Worm (Caenorhabditis elegans) whole organism, young adult: Measurements from ENCODE around the gene sri-31.

ENCODE experiments used
- B0035.1 ChIP-seq: sonication (generic microtip); optimal IDR thresholded peaks from 2 replicates; lab custom pipeline; 2016; ENCODE audit warnings: missing genetic modification characterization, mild to moderate bottlenecking, missing compliant biosample characterization, missing genotype, missing genetic modification reagents
- B0336.3 ChIP-seq: fragments of 200-800 bp; sonication (Bioruptor generic); IDR thresholded peaks from 2 replicates; pipeline ENCODE4 v1.3.6; 2022; ENCODE audit warnings: missing genetic modification characterization, missing compliant biosample characterization
- C06A6.2 ChIP-seq: fragments of 200-800 bp; sonication (Bioruptor generic); conservative IDR thresholded peaks from 2 replicates; pipeline ENCODE4 v1.3.6; 2022; ENCODE audit warnings: missing genetic modification characterization, missing compliant biosample characterization
- D2030.7 ChIP-seq: fragments of 200-800 bp; sonication (Bioruptor generic); IDR thresholded peaks from 2 replicates; pipeline ENCODE4 v1.3.6; 2022; ENCODE audit warnings: missing genetic modification reagents, missing genetic modification characterization, missing compliant biosample characterization
- F23B12.7 ChIP-seq: sonication (generic microtip); optimal IDR thresholded peaks from 2 replicates; lab custom pipeline; 2017; ENCODE audit warnings: missing genetic modification characterization, mild to moderate bottlenecking, missing compliant biosample characterization, antibody characterized with exemption, moderate library complexity; ENCODE audit not compliant: insufficient read depth
- F39B2.1 ChIP-seq: fragments of 200-800 bp; sonication (Bioruptor generic); IDR thresholded peaks from 2 replicates; pipeline ENCODE4 v1.3.6; 2022; ENCODE audit warnings: missing genetic modification reagents, missing genetic modification characterization, missing compliant biosample characterization
- F49E8.2 ChIP-seq: sonication (generic microtip); optimal IDR thresholded peaks from 3 replicates; lab custom pipeline; 2017; ENCODE audit warnings: missing genetic modification characterization, mild to moderate bottlenecking, missing compliant biosample characterization, antibody characterized with exemption, moderate library complexity; ENCODE audit not compliant: insufficient read depth
- F52B5.7 ChIP-seq: sonication (generic microtip); optimal IDR thresholded peaks from 2 replicates; lab custom pipeline; 2016; ENCODE audit warnings: mild to moderate bottlenecking, missing genetic modification characterization, missing compliant biosample characterization
- F57A8.1 ChIP-seq: fragments of 200-800 bp; sonication (Bioruptor generic); optimal IDR thresholded peaks from 2 replicates; lab custom pipeline; 2018; ENCODE audit warnings: mild to moderate bottlenecking, missing genetic modification characterization, moderate library complexity, missing compliant biosample characterization
- Y95B8A.8 ChIP-seq: fragments of 200-800 bp; sonication (Bioruptor generic); IDR thresholded peaks from 2 replicates; pipeline ENCODE4 v1.3.6; 2022; ENCODE audit warnings: missing genetic modification reagents, missing genetic modification characterization, missing compliant biosample characterization
- ZK185.1 ChIP-seq: sonication (generic microtip); optimal IDR thresholded peaks from 2 replicates; lab custom pipeline; 2016; ENCODE audit warnings: mild to moderate bottlenecking, missing genetic modification characterization, missing compliant biosample characterization; ENCODE audit not compliant: poor library complexity, severe bottlenecking
- akir-1 ChIP-seq: fragments of 200-800 bp; sonication (Bioruptor generic); optimal IDR thresholded peaks from 2 replicates; lab custom pipeline; 2018; ENCODE audit warnings: mild to moderate bottlenecking, missing genetic modification characterization, moderate library complexity, missing compliant biosample characterization
- aptf-2 ChIP-seq: fragments of 200-800 bp; sonication (Bioruptor generic); conservative IDR thresholded peaks from 2 replicates; pipeline ENCODE4 v1.3.6; 2022; ENCODE audit warnings: missing genetic modification reagents, missing genetic modification characterization, missing compliant biosample characterization
- attf-6 ChIP-seq: fragments of 200-800 bp; sonication (Bioruptor generic); IDR thresholded peaks from 2 replicates; pipeline ENCODE4 v1.3.6; 2022; ENCODE audit warnings: missing genetic modification reagents, missing genetic modification characterization, missing compliant biosample characterization
- bed-1 ChIP-seq: fragments of 200-800 bp; sonication (Bioruptor generic); IDR thresholded peaks from 2 replicates; pipeline ENCODE4 v1.3.6; 2022; ENCODE audit warnings: missing genetic modification reagents, missing genetic modification characterization, missing compliant biosample characterization
- bed-2 ChIP-seq: fragments of 200-800 bp; sonication (Bioruptor generic); IDR thresholded peaks from 2 replicates; pipeline ENCODE4 v1.3.6; 2022; ENCODE audit warnings: missing genetic modification reagents, missing genetic modification characterization, missing compliant biosample characterization
- ccch-3 ChIP-seq: fragments of 200-800 bp; sonication (Bioruptor generic); optimal IDR thresholded peaks from 2 replicates; lab custom pipeline; 2018; ENCODE audit warnings: mild to moderate bottlenecking, missing genetic modification characterization, missing compliant biosample characterization
- ceh-100 ChIP-seq: fragments of 200-800 bp; sonication (Bioruptor generic); IDR thresholded peaks from 2 replicates; pipeline ENCODE4 v1.3.6; 2022; ENCODE audit warnings: missing genetic modification reagents, missing genetic modification characterization, missing compliant biosample characterization
- ceh-27 ChIP-seq: fragments of 200-800 bp; sonication (Bioruptor generic); optimal IDR thresholded peaks from 2 replicates; lab custom pipeline; 2018; ENCODE audit warnings: mild to moderate bottlenecking, missing genetic modification characterization, moderate library complexity, missing compliant biosample characterization
- ceh-58 ChIP-seq: fragments of 200-800 bp; sonication (Bioruptor generic); IDR thresholded peaks from 2 replicates; pipeline ENCODE4 v1.3.6; 2022; ENCODE audit warnings: missing genetic modification characterization, missing compliant biosample characterization
- chd-7 ChIP-seq: sonication (generic microtip); optimal IDR thresholded peaks from 2 replicates; lab custom pipeline; 2016; ENCODE audit warnings: mild to moderate bottlenecking, missing genetic modification characterization, moderate library complexity, missing compliant biosample characterization
- die-1 ChIP-seq: sonication (generic microtip); optimal IDR thresholded peaks from 2 replicates; lab custom pipeline; 2016; ENCODE audit warnings: missing genotype, mild to moderate bottlenecking, missing genetic modification characterization, missing compliant biosample characterization
- egl-44 ChIP-seq: fragments of 200-800 bp; sonication (Bioruptor generic); IDR thresholded peaks from 2 replicates; pipeline ENCODE4 v1.3.6; 2022; ENCODE audit warnings: missing genetic modification reagents, missing genetic modification characterization, missing compliant biosample characterization
- egrh-3 ChIP-seq: fragments of 200-800 bp; sonication (Bioruptor generic); IDR thresholded peaks from 2 replicates; pipeline ENCODE4 v1.3.6; 2022; ENCODE audit warnings: missing genetic modification reagents, missing genetic modification characterization, missing compliant biosample characterization
- ekl-4 ChIP-seq: fragments of 200-800 bp; sonication (Bioruptor generic); IDR thresholded peaks from 2 replicates; pipeline ENCODE4 v1.3.6; 2022; ENCODE audit warnings: missing genetic modification reagents, missing genetic modification characterization, missing compliant biosample characterization
- hrde-1 ChIP-seq: sonication (generic microtip); optimal IDR thresholded peaks from 2 replicates; lab custom pipeline; 2016; ENCODE audit warnings: missing genetic modification characterization, mild to moderate bottlenecking, missing compliant biosample characterization, moderate library complexity, missing genotype, missing genetic modification reagents, borderline replicate concordance
- lin-40 ChIP-seq: sonication (generic microtip); optimal IDR thresholded peaks from 2 replicates; lab custom pipeline; 2016; ENCODE audit warnings: missing genetic modification characterization, mild to moderate bottlenecking, missing compliant biosample characterization, missing genotype, missing genetic modification reagents
- mel-28 ChIP-seq: sonication (generic microtip); optimal IDR thresholded peaks from 2 replicates; lab custom pipeline; 2016; ENCODE audit warnings: borderline replicate concordance, mild to moderate bottlenecking, missing genetic modification characterization, missing compliant biosample characterization
- mxl-1 ChIP-seq: sonication (generic microtip); optimal IDR thresholded peaks from 2 replicates; lab custom pipeline; 2016; ENCODE audit warnings: missing genetic modification characterization, missing compliant biosample characterization
- nfya-1 ChIP-seq: sonication (generic microtip); optimal IDR thresholded peaks from 2 replicates; lab custom pipeline; 2017; ENCODE audit warnings: antibody characterized with exemption, missing compliant biosample characterization, missing genetic modification characterization, borderline replicate concordance; ENCODE audit not compliant: insufficient read depth
- nfya-2 ChIP-seq: fragments of 200-800 bp; sonication (Bioruptor generic); IDR thresholded peaks from 2 replicates; pipeline ENCODE4 v1.3.6; 2022; ENCODE audit warnings: missing genetic modification reagents, missing genetic modification characterization, missing compliant biosample characterization
- nfyb-1 ChIP-seq: fragments of 200-800 bp; sonication (Bioruptor generic); IDR thresholded peaks from 2 replicates; pipeline ENCODE4 v1.3.6; 2022; ENCODE audit warnings: missing genetic modification reagents, missing genetic modification characterization, missing compliant biosample characterization
- nhr-179 ChIP-seq: sonication (generic microtip); optimal IDR thresholded peaks from 2 replicates; lab custom pipeline; 2016; ENCODE audit warnings: mild to moderate bottlenecking, missing genetic modification characterization, missing compliant biosample characterization
- nhr-90 ChIP-seq: sonication (generic microtip); optimal IDR thresholded peaks from 2 replicates; lab custom pipeline; 2016; ENCODE audit warnings: missing genotype, mild to moderate bottlenecking, missing genetic modification characterization, missing compliant biosample characterization
- pbrm-1 ChIP-seq: fragments of 200-800 bp; sonication (Bioruptor generic); IDR thresholded peaks from 2 replicates; pipeline ENCODE4 v1.3.6; 2022; ENCODE audit warnings: missing genetic modification reagents, missing genetic modification characterization, missing compliant biosample characterization
- repo-1 ChIP-seq: sonication (generic microtip); optimal IDR thresholded peaks from 2 replicates; lab custom pipeline; 2017; ENCODE audit warnings: mild to moderate bottlenecking, missing genetic modification characterization, missing compliant biosample characterization
- rpc-1 ChIP-seq, 2 experiments: fragments of 150-350 bp in 1 of 2; sonication (generic microtip) in 1 of 2; optimal IDR thresholded peaks; 2 replicates each; lab custom pipeline; 2014 to 2018; ENCODE audit warnings: missing biosample characterization in 1 of 2, missing genetic modification characterization in 1 of 2, missing genetic modification reagents in 1 of 2, missing genotype in 1 of 2
- sdz-38 ChIP-seq: sonication (generic microtip); optimal IDR thresholded peaks from 2 replicates; lab custom pipeline; 2016; ENCODE audit warnings: missing genotype, missing genetic modification characterization, missing compliant biosample characterization
- snpc-1.1 ChIP-seq: sonication (generic microtip); optimal IDR thresholded peaks from 2 replicates; lab custom pipeline; 2017; ENCODE audit warnings: missing genetic modification characterization, mild to moderate bottlenecking, missing compliant biosample characterization, antibody characterized with exemption, moderate library complexity, missing genotype, missing genetic modification reagents; ENCODE audit not compliant: insufficient read depth
- snpc-3.4 ChIP-seq: sonication (generic microtip); optimal IDR thresholded peaks from 2 replicates; lab custom pipeline; 2017; ENCODE audit warnings: missing genetic modification characterization, mild to moderate bottlenecking, missing compliant biosample characterization, antibody characterized with exemption, moderate library complexity, missing genotype, missing genetic modification reagents
- somi-1 ChIP-seq: fragments of 200-800 bp; sonication (Bioruptor generic); optimal IDR thresholded peaks from 2 replicates; lab custom pipeline; 2018; ENCODE audit warnings: mild to moderate bottlenecking, missing genetic modification characterization, missing compliant biosample characterization
- sptf-2 ChIP-seq: fragments of 200-800 bp; sonication (Bioruptor generic); optimal IDR thresholded peaks from 2 replicates; lab custom pipeline; 2018; ENCODE audit warnings: mild to moderate bottlenecking, missing genetic modification characterization, missing compliant biosample characterization
- zfh-2 ChIP-seq: fragments of 200-800 bp; sonication (Bioruptor generic); conservative IDR thresholded peaks from 2 replicates; pipeline ENCODE4 v1.3.6; 2022; ENCODE audit warnings: missing genetic modification reagents, missing genetic modification characterization, missing compliant biosample characterization
- ztf-22 ChIP-seq: fragments of 200-800 bp; sonication (Bioruptor generic); optimal IDR thresholded peaks from 2 replicates; lab custom pipeline; 2018; ENCODE audit warnings: mild to moderate bottlenecking, missing genetic modification characterization, moderate library complexity, missing compliant biosample characterization
- ztf-25 ChIP-seq: fragments of 200-800 bp; sonication (Bioruptor generic); IDR thresholded peaks from 2 replicates; pipeline ENCODE4 v1.3.6; 2022; ENCODE audit warnings: missing genetic modification reagents, missing genetic modification characterization, missing compliant biosample characterization
- ztf-26 ChIP-seq: sonication (generic microtip); optimal IDR thresholded peaks from 2 replicates; lab custom pipeline; 2017; ENCODE audit warnings: missing genetic modification characterization, missing compliant biosample characterization
- ztf-28 ChIP-seq: fragments of 200-800 bp; sonication (Bioruptor generic); IDR thresholded peaks from 2 replicates; pipeline ENCODE4 v1.3.6; 2022; ENCODE audit warnings: missing genetic modification reagents, missing genetic modification characterization, missing compliant biosample characterization

Gene sri-31

DNA sequence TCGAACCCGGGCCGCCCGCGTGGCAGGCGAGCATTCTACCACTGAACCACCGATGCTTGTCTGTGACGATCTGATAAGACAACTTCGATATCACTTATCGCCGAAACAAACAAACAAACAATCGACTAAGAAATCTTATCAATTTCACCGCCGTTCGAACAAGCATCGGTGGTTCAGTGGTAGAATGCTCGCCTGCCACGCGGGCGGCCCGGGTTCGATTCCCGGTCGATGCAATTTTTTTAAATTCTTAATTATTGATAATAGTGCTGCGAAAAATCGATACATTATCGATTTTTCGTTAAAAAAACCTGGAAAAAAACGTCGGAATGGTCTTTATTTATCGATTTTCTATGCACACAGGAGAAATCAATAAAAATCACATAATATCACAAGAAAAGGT, 11.4 kb downstream of the sri-31 start (continued):
- TF ChIP-seq Y95B8A.8 (GFP tag; lab: Robert Waterston, UW) = peak; percentile 74; the same call in 1 of the 2 replicates
- peak; percentile 82 for TF ChIP-seq rpc-1 (optimal IDR thresholded peaks at IDR 0.05; lab: Kevin White, UChicago)
- peak; percentile 84 for TF ChIP-seq rpc-1 (tag; optimal IDR thresholded peaks at IDR 0.05; lab: Kevin White, UChicago)
- no peak for TF ChIP-seq somi-1 (GFP tag; lab: Kevin White, UChicago)
- no peak for TF ChIP-seq ceh-27 (GFP tag; lab: Kevin White, UChicago)
- TF ChIP-seq bed-1 (GFP tag; lab: Robert Waterston, UW) = no peak
- no peak for TF ChIP-seq mxl-1
- no peak for TF ChIP-seq B0035.1 (tag; lab: Kevin White, UChicago)
- peak; percentile 70 for TF ChIP-seq F23B12.7 (tag; lab: Kevin White, UChicago)
- TF ChIP-seq repo-1 = no peak
- TF ChIP-seq ccch-3 (GFP tag; lab: Kevin White, UChicago) = no peak
- no peak for TF ChIP-seq nhr-179 (tag; lab: Kevin White, UChicago)
- TF ChIP-seq F49E8.2 (tag; lab: Kevin White, UChicago) = peak; percentile 18
- TF ChIP-seq snpc-3.4 (tag; lab: Kevin White, UChicago) = peak; percentile 34
- no peak for TF ChIP-seq F52B5.7 (tag; lab: Kevin White, UChicago)
- peak; percentile 53; the same call in 1 of the 2 replicates for TF ChIP-seq ceh-100 (GFP tag; lab: Robert Waterston, UW)
- TF ChIP-seq ztf-25 = no peak
- no peak for TF ChIP-seq zfh-2 (GFP tag; lab: Robert Waterston, UW)
- no peak; the same call in none of the 2 replicates for TF ChIP-seq attf-6 (GFP tag; lab: Robert Waterston, UW)
- TF ChIP-seq ztf-26 (tag; lab: Kevin White, UChicago) = peak; percentile 47
- TF ChIP-seq B0336.3 = peak; percentile 45; the same call in 1 of the 2 replicates
- no peak for TF ChIP-seq mel-28 (tag; lab: Kevin White, UChicago)
- TF ChIP-seq egrh-3 (GFP tag; lab: Robert Waterston, UW) = 0 out of 2 replicates have a peak, but pooled peaks have one; percentile 5
- no peak for TF ChIP-seq sptf-2 (GFP tag; lab: Kevin White, UChicago)
- no peak for TF ChIP-seq sdz-38 (tag; lab: Kevin White, UChicago)
- no peak for TF ChIP-seq C06A6.2 (GFP tag; lab: Robert Waterston, UW)
- no peak for TF ChIP-seq ZK185.1 (tag; lab: Kevin White, UChicago)
- no peak for TF ChIP-seq egl-44 (GFP tag; lab: Robert Waterston, UW)
- TF ChIP-seq lin-40 (tag; lab: Kevin White, UChicago) = peak; percentile 48
- peak; percentile 69 for TF ChIP-seq nhr-90 (tag; lab: Kevin White, UChicago)
- TF ChIP-seq die-1 = peak; percentile 8
- peak; percentile 48 for TF ChIP-seq snpc-1.1 (tag; lab: Kevin White, UChicago)
- no peak for TF ChIP-seq chd-7
- no peak for TF ChIP-seq akir-1 (GFP tag; lab: Kevin White, UChicago)
- TF ChIP-seq F39B2.1 (GFP tag; lab: Robert Waterston, UW) = no peak
- no peak for TF ChIP-seq ztf-22
- peak; percentile 88 for TF ChIP-seq nfyb-1 (GFP tag; lab: Robert Waterston, UW)
- no peak; the same call in 1 of the 2 replicates for TF ChIP-seq pbrm-1 (GFP tag; lab: Robert Waterston, UW)
- no peak for TF ChIP-seq nfya-1 (tag; lab: Kevin White, UChicago)
- TF ChIP-seq nfya-2 = no peak
- no peak for TF ChIP-seq bed-2 (GFP tag; lab: Robert Waterston, UW)
- TF ChIP-seq F57A8.1 = no peak
- 0 out of 2 replicates have a peak, but pooled peaks have one; percentile 48 for TF ChIP-seq ztf-28 (GFP tag; lab: Robert Waterston, UW)
- peak; percentile 78 for TF ChIP-seq D2030.7
- no peak for TF ChIP-seq aptf-2 (GFP tag; lab: Robert Waterston, UW)
- peak; percentile 66 for TF ChIP-seq hrde-1
- TF ChIP-seq ceh-58 = no peak
- no peak for TF ChIP-seq ekl-4 (GFP tag; lab: Robert Waterston, UW)
